Worm (Caenorhabditis elegans) whole organism, L2 larva: ENCODE results near the gene D2096.5.

Experiments used
- ZK546.5 ChIP-seq: sonication (generic microtip); optimal IDR thresholded peaks from 2 replicates; lab custom pipeline; 2017; ENCODE audit warnings: missing biosample characterization, missing genetic modification characterization
- ama-1 ChIP-seq: fragments of 150-350 bp; optimal IDR thresholded peaks from 2 replicates; lab custom pipeline; 2018; ENCODE audit warnings: inconsistent platforms
- blmp-1 ChIP-seq: sonication (generic microtip); optimal IDR thresholded peaks from 2 replicates; lab custom pipeline; 2017; ENCODE audit warnings: missing genetic modification characterization, mild to moderate bottlenecking, missing compliant biosample characterization, antibody characterized with exemption, moderate library complexity; ENCODE audit not compliant: insufficient read depth
- ceh-16 ChIP-seq: fragments of 150-350 bp; optimal IDR thresholded peaks from 2 replicates; lab custom pipeline; 2014; ENCODE audit warnings: missing biosample characterization, missing genetic modification characterization
- elt-3 ChIP-seq: sonication (generic microtip); optimal IDR thresholded peaks from 2 replicates; lab custom pipeline; 2017; ENCODE audit warnings: missing biosample characterization, missing genetic modification characterization
- mdl-1 ChIP-seq, 2 experiments: fragments of 150-350 bp in 1 of 2; sonication (generic microtip) in 1 of 2; optimal IDR thresholded peaks; 2 replicates each; lab custom pipeline; 2017; ENCODE audit warnings: missing biosample characterization in 2 of 2, missing genetic modification characterization in 2 of 2
- nhr-11 ChIP-seq: fragments of 150-350 bp; optimal IDR thresholded peaks from 2 replicates; lab custom pipeline; 2014; ENCODE audit warnings: missing biosample characterization, missing genetic modification characterization
- nhr-129 ChIP-seq: fragments of 150-350 bp; optimal IDR thresholded peaks from 2 replicates; lab custom pipeline; 2014; ENCODE audit warnings: missing biosample characterization, missing genetic modification characterization
- nhr-25 ChIP-seq: fragments of 150-350 bp; sonication (generic microtip); optimal IDR thresholded peaks from 3 replicates; lab custom pipeline; 2014; ENCODE audit warnings: missing biosample characterization, missing genetic modification characterization
- nhr-6 ChIP-seq: fragments of 150-350 bp; optimal IDR thresholded peaks from 2 replicates; lab custom pipeline; 2014; ENCODE audit warnings: missing biosample characterization, missing genetic modification characterization
- unc-39 ChIP-seq: fragments of 150-350 bp; optimal IDR thresholded peaks from 2 replicates; lab custom pipeline; 2014; ENCODE audit warnings: missing biosample characterization, missing genetic modification characterization
- unc-62 ChIP-seq: fragments of 150-350 bp; optimal IDR thresholded peaks from 2 replicates; lab custom pipeline; 2014; ENCODE audit warnings: missing biosample characterization, missing genetic modification reagents, missing genetic modification characterization
- ztf-4 ChIP-seq: fragments of 150-350 bp; optimal IDR thresholded peaks from 2 replicates; lab custom pipeline; 2014; ENCODE audit warnings: missing biosample characterization, missing genetic modification characterization

- no peak for TF ChIP-seq unc-39 (tag; lab: Kevin White, UChicago)
- TF ChIP-seq ceh-16 (tag; lab: Kevin White, UChicago) = no peak
- no peak for TF ChIP-seq mdl-1 (tag; optimal IDR thresholded peaks at IDR 0.05; lab: Kevin White, UChicago)
- no peak for TF ChIP-seq blmp-1 (tag; lab: Kevin White, UChicago)
- TF ChIP-seq ztf-4 (tag; lab: Kevin White, UChicago) = no peak
- no peak for TF ChIP-seq ZK546.5 (tag; lab: Kevin White, UChicago)
- TF ChIP-seq nhr-11 = no peak
- TF ChIP-seq nhr-25 (tag; lab: Kevin White, UChicago) = no peak
- TF ChIP-seq nhr-129 (tag; lab: Kevin White, UChicago) = peak; percentile 81
- no peak for TF ChIP-seq unc-62 (GFP tag; lab: Kevin White, UChicago)
- TF ChIP-seq ama-1 = no peak
- TF ChIP-seq elt-3 = no peak
- TF ChIP-seq nhr-6 (tag; lab: Kevin White, UChicago) = no peak
Measured at ce11 chrIV:8376923-8377322, 17.4 kb upstream of the D2096.5 start.
